Fruit fly (Drosophila melanogaster) whole organism, prepupa: Measurements from ENCODE around the gene CG9702.
A peak's percentile ranks its signal among the peaks of the same experiment; 100 is the strongest.

Experiments used
- CG10631 ChIP-seq: fragments of 200-800 bp; sonication (Bioruptor generic); optimal IDR thresholded peaks from 2 replicates; lab custom pipeline; 2016; ENCODE audit warnings: missing biosample characterization, missing genetic modification characterization
- CG10669 ChIP-seq: fragments of 200-800 bp; sonication (Bioruptor generic); optimal IDR thresholded peaks from 3 replicates; lab custom pipeline; 2018; ENCODE audit warnings: missing biosample characterization, mild to moderate bottlenecking, missing genetic modification characterization, moderate library complexity
- CG11294 ChIP-seq: fragments of 200-800 bp; sonication (Bioruptor generic); IDR thresholded peaks from 2 replicates; pipeline ENCODE4 v1.3.6; 2022; ENCODE audit warnings: missing biosample characterization, missing genetic modification characterization
- CG15336 ChIP-seq: fragments of 200-800 bp; sonication (Bioruptor generic); IDR thresholded peaks from 2 replicates; pipeline ENCODE4 v1.3.6; 2022; ENCODE audit warnings: missing biosample characterization, missing genetic modification characterization
- CG1621 ChIP-seq: fragments of 200-800 bp; sonication (Bioruptor generic); optimal IDR thresholded peaks from 3 replicates; lab custom pipeline; 2018; ENCODE audit warnings: missing biosample characterization, mild to moderate bottlenecking, missing genetic modification characterization
- CG3032 ChIP-seq: fragments of 200-800 bp; optimal IDR thresholded peaks from 2 replicates; lab custom pipeline; 2019; ENCODE audit warnings: missing biosample characterization, mild to moderate bottlenecking, missing genetic modification characterization, moderate library complexity
- CG32006 ChIP-seq: fragments of 200-800 bp; sonication (Bioruptor generic); optimal IDR thresholded peaks from 3 replicates; lab custom pipeline; 2017; ENCODE audit warnings: missing biosample characterization, mild to moderate bottlenecking, missing genetic modification characterization
- CG34406 ChIP-seq: fragments of 200-800 bp; sonication (Bioruptor generic); optimal IDR thresholded peaks from 3 replicates; lab custom pipeline; 2016; ENCODE audit warnings: missing biosample characterization, missing genetic modification characterization
- CG4318 ChIP-seq: fragments of 200-800 bp; sonication (Bioruptor generic); optimal IDR thresholded peaks from 3 replicates; lab custom pipeline; 2017; ENCODE audit warnings: missing biosample characterization, mild to moderate bottlenecking, missing genetic modification characterization
- CG6163 ChIP-seq: fragments of 200-800 bp; sonication (Bioruptor generic); IDR thresholded peaks from 3 replicates; pipeline ENCODE4 v1.3.6; 2022; ENCODE audit warnings: missing biosample characterization, missing genetic modification characterization
- CG6276 ChIP-seq: fragments of 200-800 bp; sonication (Bioruptor generic); optimal IDR thresholded peaks from 2 replicates; lab custom pipeline; 2017; ENCODE audit warnings: missing biosample characterization, mild to moderate bottlenecking, missing genetic modification characterization
- CG6792 ChIP-seq: fragments of 200-800 bp; sonication (Bioruptor generic); optimal IDR thresholded peaks from 3 replicates; lab custom pipeline; 2016; ENCODE audit warnings: missing biosample characterization, missing genetic modification characterization
- CG6808 ChIP-seq: fragments of 200-800 bp; sonication (Bioruptor generic); optimal IDR thresholded peaks from 3 replicates; lab custom pipeline; 2017; ENCODE audit warnings: missing biosample characterization, missing genetic modification characterization, mild to moderate bottlenecking, moderate library complexity, missing genetic modification reagents
- CG7368 ChIP-seq: fragments of 200-800 bp; sonication (Bioruptor generic); optimal IDR thresholded peaks from 3 replicates; lab custom pipeline; 2016; ENCODE audit warnings: missing biosample characterization, missing genetic modification characterization
- CG8319 ChIP-seq: fragments of 200-800 bp; sonication (Bioruptor generic); optimal IDR thresholded peaks from 3 replicates; lab custom pipeline; 2016; ENCODE audit warnings: missing biosample characterization, missing genetic modification characterization
- CG9139 ChIP-seq: fragments of 200-800 bp; sonication (Bioruptor generic); optimal IDR thresholded peaks from 3 replicates; lab custom pipeline; 2017; ENCODE audit warnings: missing biosample characterization, mild to moderate bottlenecking, missing genetic modification characterization
- Eip75B ChIP-seq: fragments of 200-800 bp; sonication (Bioruptor generic); optimal IDR thresholded peaks from 3 replicates; lab custom pipeline; 2016; ENCODE audit warnings: missing biosample characterization, missing genetic modification characterization
- Eip78C ChIP-seq: fragments of 200-800 bp; sonication (Bioruptor generic); peaks from one replicate; lab custom pipeline; 2016; ENCODE audit warnings: missing biosample characterization, missing genetic modification characterization
- Eip93F ChIP-seq: fragments of 200-800 bp; sonication (Bioruptor generic); optimal IDR thresholded peaks from 2 replicates; lab custom pipeline; 2016; ENCODE audit warnings: missing biosample characterization, mild to moderate bottlenecking, missing genetic modification characterization
- Ets21C ChIP-seq: fragments of 200-800 bp; sonication (Bioruptor generic); optimal IDR thresholded peaks from 3 replicates; lab custom pipeline; 2016; ENCODE audit warnings: missing biosample characterization, missing genetic modification characterization
- Ets96B ChIP-seq: fragments of 200-800 bp; optimal IDR thresholded peaks from 2 replicates; lab custom pipeline; 2019; ENCODE audit warnings: missing biosample characterization, mild to moderate bottlenecking, missing genetic modification characterization, moderate library complexity
- Hr4 ChIP-seq: fragments of 200-800 bp; sonication (Bioruptor generic); optimal IDR thresholded peaks from 3 replicates; lab custom pipeline; 2016; ENCODE audit warnings: missing biosample characterization, missing genetic modification characterization
- Lpt ChIP-seq: fragments of 200-800 bp; sonication (Bioruptor generic); optimal IDR thresholded peaks from 3 replicates; lab custom pipeline; 2016; ENCODE audit warnings: missing biosample characterization, missing genetic modification characterization
- Smox ChIP-seq: fragments of 200-800 bp; sonication (Bioruptor generic); optimal IDR thresholded peaks from 3 replicates; lab custom pipeline; 2016; ENCODE audit warnings: missing biosample characterization, missing genetic modification characterization
- Sox102F ChIP-seq: fragments of 200-800 bp; sonication (Bioruptor generic); optimal IDR thresholded peaks from 2 replicates; lab custom pipeline; 2016; ENCODE audit warnings: missing biosample characterization, mild to moderate bottlenecking, missing genetic modification characterization
- Sox15 ChIP-seq: fragments of 200-800 bp; sonication (Bioruptor generic); optimal IDR thresholded peaks from 3 replicates; lab custom pipeline; 2016; ENCODE audit warnings: missing biosample characterization, missing genetic modification characterization
- achi ChIP-seq: fragments of 200-800 bp; sonication (Bioruptor generic); optimal IDR thresholded peaks from 3 replicates; lab custom pipeline; 2016; ENCODE audit warnings: missing biosample characterization, missing genetic modification characterization
- cyc ChIP-seq: fragments of 200-800 bp; sonication (Bioruptor generic); optimal IDR thresholded peaks from 3 replicates; lab custom pipeline; 2016; ENCODE audit warnings: missing biosample characterization, missing genetic modification characterization
- dac ChIP-seq: fragments of 200-800 bp; sonication (Bioruptor generic); optimal IDR thresholded peaks from 2 replicates; lab custom pipeline; 2017; ENCODE audit warnings: missing biosample characterization, mild to moderate bottlenecking, missing genetic modification characterization
- dsx ChIP-seq: fragments of 200-800 bp; optimal IDR thresholded peaks from 3 replicates; lab custom pipeline; 2019; ENCODE audit warnings: missing biosample characterization, mild to moderate bottlenecking, missing genetic modification characterization, moderate library complexity; ENCODE audit not compliant: poor library complexity, severe bottlenecking
- eg ChIP-seq: fragments of 200-800 bp; sonication (Bioruptor generic); IDR thresholded peaks from 3 replicates; pipeline ENCODE4 v1.3.6; 2022; ENCODE audit warnings: missing biosample characterization, missing genetic modification characterization
- esn ChIP-seq: fragments of 200-800 bp; sonication (Bioruptor generic); optimal IDR thresholded peaks from 2 replicates; lab custom pipeline; 2016; ENCODE audit warnings: missing biosample characterization, mild to moderate bottlenecking, missing genetic modification characterization, moderate library complexity
- fd59A ChIP-seq: fragments of 200-800 bp; sonication (Bioruptor generic); optimal IDR thresholded peaks from 2 replicates; lab custom pipeline; 2017; ENCODE audit warnings: missing biosample characterization, mild to moderate bottlenecking, missing genetic modification characterization, missing genetic modification reagents
- fd85E ChIP-seq: fragments of 200-800 bp; sonication (Bioruptor generic); optimal IDR thresholded peaks from 3 replicates; lab custom pipeline; 2016; ENCODE audit warnings: missing biosample characterization, missing genetic modification characterization
- lz ChIP-seq: fragments of 200-800 bp; sonication (Bioruptor generic); optimal IDR thresholded peaks from 3 replicates; lab custom pipeline; 2016; ENCODE audit warnings: missing biosample characterization, missing genetic modification characterization
- net ChIP-seq: fragments of 200-800 bp; sonication (Bioruptor generic); optimal IDR thresholded peaks from 3 replicates; lab custom pipeline; 2016; ENCODE audit warnings: missing biosample characterization, missing genetic modification characterization
- salr ChIP-seq, 2 experiments: fragments of 200-800 bp; sonication (Bioruptor generic); optimal IDR thresholded peaks; 3 replicates each; lab custom pipeline; 2016 to 2018; ENCODE audit warnings: missing biosample characterization in 2 of 2, missing genetic modification characterization in 2 of 2, mild to moderate bottlenecking in 1 of 2
- spab ChIP-seq: fragments of 200-800 bp; sonication (Bioruptor generic); optimal IDR thresholded peaks from 2 replicates; lab custom pipeline; 2017; ENCODE audit warnings: missing biosample characterization, mild to moderate bottlenecking, missing genetic modification characterization, missing genetic modification reagents
- svp ChIP-seq: fragments of 200-800 bp; sonication (Bioruptor generic); peaks from one replicate; lab custom pipeline; 2016; ENCODE audit warnings: missing biosample characterization, missing genetic modification characterization
- topi ChIP-seq: fragments of 200-800 bp; sonication (Bioruptor generic); optimal IDR thresholded peaks from 3 replicates; lab custom pipeline; 2016; ENCODE audit warnings: missing biosample characterization, missing genetic modification characterization
- vri ChIP-seq: fragments of 200-800 bp; sonication (Bioruptor generic); optimal IDR thresholded peaks from 3 replicates; lab custom pipeline; 2016; ENCODE audit warnings: missing biosample characterization, mild to moderate bottlenecking, missing genetic modification characterization

The CG9702 gene

DNA sequence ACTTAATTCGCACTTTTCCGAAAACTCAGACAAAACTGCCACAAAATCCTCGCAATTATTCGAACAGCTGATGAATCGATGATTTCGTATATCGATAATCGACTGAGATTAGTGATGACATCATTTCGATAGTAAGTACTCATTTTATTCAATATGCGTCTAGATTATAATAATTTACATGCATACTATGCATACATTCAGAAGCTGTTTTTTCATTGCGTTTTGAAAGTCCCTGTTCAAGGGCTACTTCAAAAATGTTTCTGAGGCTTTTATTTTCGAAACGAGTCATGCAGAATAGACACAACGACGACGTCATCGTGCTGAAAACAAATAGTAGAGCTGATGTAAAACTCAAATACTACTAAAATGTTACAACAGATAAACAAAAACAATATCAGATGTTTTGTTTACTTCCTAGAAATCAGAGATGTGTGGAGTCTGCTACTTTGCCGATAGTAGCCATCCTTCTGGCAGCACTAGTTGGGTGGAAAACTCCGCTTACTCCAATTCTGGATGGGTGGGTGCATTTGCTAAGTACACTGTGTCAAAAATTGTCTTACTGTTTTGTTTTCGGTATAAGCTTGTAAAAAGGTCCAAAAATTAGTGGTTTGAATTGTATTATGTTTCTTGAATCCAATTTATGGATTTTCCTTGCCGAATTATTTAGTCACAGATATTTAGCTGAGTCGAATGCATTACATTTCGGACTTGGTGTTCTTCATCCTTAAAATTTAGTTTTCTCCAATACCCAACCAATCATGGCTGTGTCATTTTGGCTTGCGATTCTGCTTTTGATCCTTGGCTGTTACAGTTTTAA lies 22.4 kb downstream of the CG9702 start, which contains the start of the genes CG2246 and CG31021 (continued):
- peak; percentile 54; the same call in 2 of the 3 replicates for TF ChIP-seq CG6163 (GFP tag; lab: Robert Waterston, UW)
- peak; percentile 13 for TF ChIP-seq Eip75B

dm6 chr3R:30603881-30604280 lies 24.7 kb downstream of the CG9702 start, which contains the start of gene PH4alphaNE3:
TSS of gene PH4alphaNE3 (plus strand) at chr3R:30604181.
- no peak for TF ChIP-seq Eip78C (GFP tag; lab: Kevin White, UChicago)
- no peak for TF ChIP-seq Eip75B
- TF ChIP-seq vri (GFP tag; lab: Kevin White, UChicago), result no peak
- no peak for TF ChIP-seq dsx (GFP tag; lab: Kevin White, UChicago)
- TF ChIP-seq CG6808, result no peak
- TF ChIP-seq dac (GFP tag; lab: Kevin White, UChicago), result no peak
- no peak for TF ChIP-seq Sox102F (GFP tag; lab: Kevin White, UChicago)
- TF ChIP-seq spab (GFP tag; lab: Kevin White, UChicago), result no peak
- no peak for TF ChIP-seq achi
- no peak for TF ChIP-seq fd59A (GFP tag; lab: Kevin White, UChicago)
- TF ChIP-seq CG4318 (GFP tag; lab: Kevin White, UChicago), result no peak
- TF ChIP-seq CG32006 (GFP tag; lab: Kevin White, UChicago), result no peak
- TF ChIP-seq Smox, result no peak
- no peak for TF ChIP-seq CG15336 (GFP tag; lab: Robert Waterston, UW)
- no peak for TF ChIP-seq cyc (GFP tag; lab: Kevin White, UChicago)
- no peak for TF ChIP-seq CG7368 (GFP tag; lab: Kevin White, UChicago)
- TF ChIP-seq CG6163 (GFP tag; lab: Robert Waterston, UW), result no peak
- TF ChIP-seq CG34406, result no peak
- no peak for TF ChIP-seq CG1621
- no peak for TF ChIP-seq net

DNA sequence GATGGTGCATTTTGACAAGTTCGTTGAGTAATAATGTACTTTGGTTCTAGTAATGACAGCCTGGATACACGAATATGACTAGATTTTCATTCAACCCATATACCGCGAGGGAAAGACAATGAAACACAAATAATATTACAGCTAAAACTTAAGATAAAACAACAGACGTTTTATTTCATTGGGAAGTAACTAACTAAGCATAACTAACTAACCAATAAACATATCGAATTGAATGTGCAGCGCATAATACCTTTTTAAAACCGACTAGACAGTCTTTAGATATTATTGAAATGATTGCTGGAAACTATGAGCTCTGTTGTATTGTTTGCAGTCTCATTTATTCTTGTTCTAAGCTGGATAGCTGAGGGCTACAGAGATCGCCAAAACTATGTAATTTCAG lies 26.7 kb downstream of the CG9702 start, which contains the start of gene CG31016:
TSS of gene CG31016 (plus strand) at position 301 of the 400 bp plus-strand sequence.
- no peak for TF ChIP-seq achi
- TF ChIP-seq eg (GFP tag; lab: Robert Waterston, UW), result no peak
- no peak for TF ChIP-seq CG8319
- no peak for TF ChIP-seq CG11294 (GFP tag; lab: Robert Waterston, UW)
- TF ChIP-seq Sox15, result no peak
- TF ChIP-seq Smox, result no peak
- TF ChIP-seq CG15336 (GFP tag; lab: Robert Waterston, UW), result no peak
- no peak for TF ChIP-seq Eip75B
- TF ChIP-seq CG6808, result no peak
- TF ChIP-seq CG10631 (GFP tag; lab: Kevin White, UChicago), result no peak
- TF ChIP-seq Sox102F (GFP tag; lab: Kevin White, UChicago), result no peak
- TF ChIP-seq CG34406, result no peak
- TF ChIP-seq Lpt (GFP tag; lab: Kevin White, UChicago), result no peak

DNA sequence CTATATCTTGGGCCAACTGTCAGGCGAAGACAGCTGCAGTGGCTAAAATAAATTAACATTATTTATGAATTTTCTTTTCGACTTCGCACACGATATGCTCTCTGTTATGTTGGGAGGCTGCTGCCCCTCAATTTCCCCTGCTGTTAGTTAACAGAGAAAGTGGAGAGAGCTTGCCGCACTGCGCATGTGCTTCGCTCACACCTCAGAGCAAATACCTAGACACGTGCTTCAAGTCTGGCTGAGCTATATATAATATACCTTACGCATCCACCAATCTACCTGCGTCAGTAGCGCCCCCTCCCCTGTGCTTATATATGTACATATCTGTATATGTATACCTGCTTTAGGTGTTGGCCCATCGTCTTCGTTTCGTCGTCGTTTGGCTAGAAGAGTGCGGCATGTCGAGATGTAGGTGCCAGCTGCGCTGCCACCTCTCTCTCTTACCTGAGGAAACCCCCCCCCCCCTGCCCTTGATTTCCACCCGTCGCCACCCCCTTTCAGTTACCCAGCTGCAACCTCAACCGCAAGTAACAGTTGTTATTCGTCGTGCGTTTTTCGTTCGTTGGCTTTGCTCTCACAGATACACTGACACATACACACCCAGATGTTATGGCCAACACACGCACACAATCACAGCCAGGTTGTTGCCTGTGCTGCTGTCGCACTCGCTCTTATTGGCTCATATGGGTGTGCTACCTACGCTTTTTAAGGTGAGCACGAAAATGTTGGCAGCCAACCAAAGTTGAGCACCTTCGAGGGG lies 37.0 kb downstream of the CG9702 start:
- TF ChIP-seq esn, result no peak
- no peak for TF ChIP-seq Eip93F (GFP tag; lab: Kevin White, UChicago)
- TF ChIP-seq topi, result no peak
- TF ChIP-seq fd59A (GFP tag; lab: Kevin White, UChicago), result no peak
- no peak for TF ChIP-seq CG9139
- TF ChIP-seq, all 60 proteins: peak for 0

dm6 chr3R:30617457-30617856 lies 38.2 kb downstream of the CG9702 start:
- TF ChIP-seq Hr4 (GFP tag; lab: Kevin White, UChicago) (no peak), svp (GFP tag; lab: Kevin White, UChicago) (no peak), lz (GFP tag; lab: Kevin White, UChicago) (no peak), CG10669 (no peak), Ets21C (GFP tag; lab: Kevin White, UChicago) (no peak), CG6276 (no peak), Ets96B (no peak), CG3032 (tag; lab: Kevin White, UChicago) (no peak), Sox102F (GFP tag; lab: Kevin White, UChicago) (no peak), achi (no peak), CG6792 (GFP tag; lab: Kevin White, UChicago) (no peak), CG7368 (GFP tag; lab: Kevin White, UChicago) (no peak), salr (GFP tag; optimal IDR thresholded peaks at IDR 0.05; lab: Kevin White, UChicago) (no peak), CG10631 (GFP tag; lab: Kevin White, UChicago) (no peak), fd85E (no peak), Eip93F (GFP tag; lab: Kevin White, UChicago) (no peak), eg (GFP tag; lab: Robert Waterston, UW) (no peak), spab (GFP tag; lab: Kevin White, UChicago) (no peak)
- TF ChIP-seq, all 60 proteins: peak for 0
